Fruit fly (Drosophila melanogaster): ENCODE data around the gene Nepl19.

dm6 chr3R:28840620-28841019, 39.3 kb downstream of the Nepl19 start:
- no peak for TF ChIP-seq ham (GFP tag; IDR thresholded peaks at IDR 0.05)
- no peak for TF ChIP-seq Bdp1 (GFP tag; optimal IDR thresholded peaks at IDR 0.05)
- TF ChIP-seq CG10321 (GFP tag; IDR thresholded peaks at IDR 0.05) = no peak
- TF ChIP-seq CG32772 (GFP tag; IDR thresholded peaks at IDR 0.05) = no peak
- no peak for TF ChIP-seq CG3065 (GFP tag; optimal IDR thresholded peaks at IDR 0.05)
- TF ChIP-seq gt (GFP tag; IDR thresholded peaks at IDR 0.05) = no peak
- no peak for TF ChIP-seq Hsf (GFP tag; optimal IDR thresholded peaks at IDR 0.05)
- TF ChIP-seq CG10431 (GFP tag; optimal IDR thresholded peaks at IDR 0.05) = no peak
- no peak for TF ChIP-seq Dip2 (GFP tag; IDR thresholded peaks at IDR 0.05)

Data from whole organism, embryonic.